Fruit fly (Drosophila melanogaster): Measurements from ENCODE around the gene Cyp4e3.

The Cyp4e3 gene

DNA sequence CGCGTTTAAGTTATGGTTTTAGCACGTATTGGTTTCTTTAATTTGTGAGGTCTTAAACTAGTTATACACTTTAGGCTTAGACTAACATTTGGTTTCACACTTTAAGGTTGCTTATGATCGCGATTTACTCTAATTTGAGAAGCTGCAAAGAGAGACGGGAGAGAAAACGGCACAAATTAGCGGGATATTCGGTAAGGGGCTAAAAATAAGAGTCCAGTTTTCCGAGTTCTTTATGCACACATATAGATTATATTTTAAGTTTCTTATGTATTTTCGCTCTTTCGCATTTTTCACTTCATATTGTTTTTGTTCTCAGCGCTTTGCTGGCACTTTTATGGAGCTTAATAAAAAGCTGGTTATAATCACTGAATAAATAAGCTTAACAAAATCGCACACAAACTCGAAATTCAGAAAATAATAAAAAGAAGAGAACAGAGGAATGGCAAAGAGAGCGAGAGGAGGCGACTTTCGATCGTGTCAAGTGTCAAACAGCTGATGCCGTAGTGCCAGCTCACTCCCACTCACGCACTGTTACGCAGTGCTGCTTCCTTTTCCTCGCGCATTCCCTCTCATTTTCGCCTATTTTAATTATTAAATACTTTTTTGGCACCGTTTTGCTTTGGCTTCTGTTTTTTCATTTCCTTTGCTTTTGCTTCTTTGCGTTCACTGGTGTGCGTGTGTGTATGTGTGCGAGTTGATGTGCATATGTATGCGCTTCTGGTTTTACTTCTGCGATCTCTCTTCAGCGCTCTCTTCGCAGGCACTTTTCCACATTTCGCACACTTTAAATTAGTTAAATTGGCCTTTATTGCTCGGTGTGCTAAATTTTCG lies 51.6 kb downstream of the Cyp4e3 start (continued):
- no peak for TF ChIP-seq CG6654 (GFP tag; optimal IDR thresholded peaks at IDR 0.05)
- TF ChIP-seq ham (GFP tag; IDR thresholded peaks at IDR 0.05): no peak
- TF ChIP-seq eyg (GFP tag; optimal IDR thresholded peaks at IDR 0.05): no peak
- TF ChIP-seq grau (tag; optimal IDR thresholded peaks at IDR 0.05): no peak
- TF ChIP-seq tx (GFP tag; optimal IDR thresholded peaks at IDR 0.05): no peak
- no peak for TF ChIP-seq CG12236 (GFP tag; optimal IDR thresholded peaks at IDR 0.05)
- TF ChIP-seq amos (GFP tag; IDR thresholded peaks at IDR 0.05; ENCODE audit: partially characterized antibody): no peak
- TF ChIP-seq caup (GFP tag; optimal IDR thresholded peaks at IDR 0.05; ENCODE audit: severe bottlenecking): peak; percentile 22
- no peak for TF ChIP-seq Meics (GFP tag; optimal IDR thresholded peaks at IDR 0.05)
- TF ChIP-seq CG16863 (GFP tag; optimal IDR thresholded peaks at IDR 0.05): no peak
- peak; percentile 74 for TF ChIP-seq sd (tag; optimal IDR thresholded peaks at IDR 0.05)
- no peak for TF ChIP-seq CTCF (GFP tag; optimal IDR thresholded peaks at IDR 0.05)
- no peak for TF ChIP-seq CG16779 (GFP tag; IDR thresholded peaks at IDR 0.05)
- no peak for TF ChIP-seq sug (tag; optimal IDR thresholded peaks at IDR 0.05)
- peak; percentile 82 for TF ChIP-seq Med (GFP tag)
- TF ChIP-seq CG1647 (GFP tag; optimal IDR thresholded peaks at IDR 0.05): no peak
- no peak for TF ChIP-seq Camta (GFP tag; optimal IDR thresholded peaks at IDR 0.05)
- no peak for TF ChIP-seq Aef1 (GFP tag; IDR thresholded peaks at IDR 0.05)
- TF ChIP-seq Hmr (GFP tag; optimal IDR thresholded peaks at IDR 0.05): peak; percentile 30
- no peak for TF ChIP-seq CG4424 (GFP tag; optimal IDR thresholded peaks at IDR 0.05)
- TF ChIP-seq CG17912 (GFP tag; optimal IDR thresholded peaks at IDR 0.05): no peak
- no peak for TF ChIP-seq Dref (GFP tag; IDR thresholded peaks at IDR 0.05)
- TF ChIP-seq tap (tag; optimal IDR thresholded peaks at IDR 0.05): no peak
- no peak for TF ChIP-seq fd3F (GFP tag; optimal IDR thresholded peaks at IDR 0.05)
- no peak for TF ChIP-seq CG7745 (tag; optimal IDR thresholded peaks at IDR 0.05)
- TF ChIP-seq Adf1 (GFP tag; IDR thresholded peaks at IDR 0.05): no peak
- TF ChIP-seq CG3163 (GFP tag; optimal IDR thresholded peaks at IDR 0.05): peak; percentile 38
- TF ChIP-seq CG8089 (GFP tag; optimal IDR thresholded peaks at IDR 0.05): no peak
- no peak for TF ChIP-seq CG6254 (GFP tag; optimal IDR thresholded peaks at IDR 0.05)
- no peak for TF ChIP-seq CG10959 (GFP tag; IDR thresholded peaks at IDR 0.05)
- TF ChIP-seq CG9727 (GFP tag; optimal IDR thresholded peaks at IDR 0.05): no peak
- no peak for TF ChIP-seq cas (GFP tag; IDR thresholded peaks at IDR 0.05)
- peak; percentile 69 for TF ChIP-seq psq (GFP tag; optimal IDR thresholded peaks at IDR 0.05)
- TF ChIP-seq CG4730 (GFP tag; IDR thresholded peaks at IDR 0.05): no peak
- TF ChIP-seq Atf6 (GFP tag; IDR thresholded peaks at IDR 0.05): peak; percentile 8; the same call in 1 of the 2 replicates
- no peak for TF ChIP-seq CG11085 (GFP tag; IDR thresholded peaks at IDR 0.05)
- no peak for TF ChIP-seq nerfin-2 (GFP tag; IDR thresholded peaks at IDR 0.05; ENCODE audit: partially characterized antibody)
- no peak for TF ChIP-seq trem (tag; optimal IDR thresholded peaks at IDR 0.05)
- TF ChIP-seq Mrtf (GFP tag; IDR thresholded peaks at IDR 0.05): no peak
- TF ChIP-seq Six4 (GFP tag; optimal IDR thresholded peaks at IDR 0.05): no peak
- no peak for TF ChIP-seq D19A (tag; optimal IDR thresholded peaks at IDR 0.05)

Data from whole organism, embryonic.